Fruit fly (Drosophila melanogaster) S2 (cell line): ENCODE data around the gene meigo.

Experiments
- CG8478 ChIP-seq: fragments of >200 bp; optimal IDR thresholded peaks from 2 replicates; lab custom pipeline; 2018
- CTCF ChIP-seq, 2 experiments: fragments of >200 bp; optimal IDR thresholded peaks; 2 replicates each; lab custom pipeline; 2018

DNA sequence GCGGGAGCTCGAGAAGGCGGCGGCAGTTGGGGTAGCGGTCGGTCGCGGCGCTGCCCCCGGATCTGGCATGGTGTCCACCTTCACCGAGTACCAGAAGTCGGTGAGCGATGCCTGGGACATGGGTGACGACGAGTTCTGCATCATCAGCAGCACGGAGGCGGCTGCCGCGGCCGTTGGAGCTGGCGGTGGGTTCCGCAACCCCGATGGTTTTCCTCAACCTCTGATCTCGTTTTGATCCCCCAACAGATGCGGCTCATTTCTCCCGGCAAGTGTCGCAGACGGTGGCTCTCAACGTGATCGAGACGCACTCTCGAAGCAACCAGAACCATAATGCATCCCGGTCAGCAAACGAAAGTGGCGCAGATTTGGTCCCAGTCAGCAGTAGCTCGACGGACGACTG, 35.6 kb upstream of the meigo start:
- TF ChIP-seq CTCF (optimal IDR thresholded peaks at IDR 0.05; lab: Kevin White, UChicago) (no peak), CG8478 (lab: Kevin White, UChicago) (no peak)
